Fruit fly (Drosophila melanogaster) whole organism, embryonic: Measurements from ENCODE around the gene CG13096.

ENCODE experiments used
- Atf3 ChIP-seq: fragments of 200-800 bp; sonication (Bioruptor generic); optimal IDR thresholded peaks from 3 replicates; lab custom pipeline; 2016; ENCODE audit warnings: missing biosample characterization, missing genetic modification characterization
- Awh ChIP-seq: fragments of 200-800 bp; sonication (Bioruptor generic); IDR thresholded peaks from 2 replicates; pipeline ENCODE4, ENCODE4 v1.3.6; 2022; ENCODE audit warnings: missing biosample characterization, missing genetic modification characterization
- Bdp1 ChIP-seq: fragments of 200-800 bp; sonication (Bioruptor generic); optimal IDR thresholded peaks from 3 replicates; lab custom pipeline; 2016; ENCODE audit warnings: missing biosample characterization, missing genetic modification characterization
- Bgb ChIP-seq: fragments of 200-800 bp; sonication (Bioruptor generic); IDR thresholded peaks from 2 replicates; pipeline ENCODE4 v1.3.6; 2022; ENCODE audit warnings: missing biosample characterization, missing genetic modification characterization; ENCODE audit not compliant: partially characterized antibody
- Bteb2 ChIP-seq: fragments of 200-800 bp; sonication (Bioruptor generic); optimal IDR thresholded peaks from 2 replicates; lab custom pipeline; 2016; ENCODE audit warnings: missing biosample characterization, missing genetic modification characterization
- CG10147 ChIP-seq: fragments of 200-800 bp; sonication (Bioruptor generic); optimal IDR thresholded peaks from 2 replicates; lab custom pipeline; 2019; ENCODE audit warnings: missing biosample characterization, mild to moderate bottlenecking, missing genetic modification characterization, moderate library complexity
- CG10431 ChIP-seq: fragments of 200-800 bp; sonication (Bioruptor generic); optimal IDR thresholded peaks from 3 replicates; lab custom pipeline; 2018; ENCODE audit warnings: missing biosample characterization, mild to moderate bottlenecking, missing genetic modification characterization
- CG10543 ChIP-seq: fragments of 200-800 bp; sonication (Bioruptor generic); optimal IDR thresholded peaks from 3 replicates; lab custom pipeline; 2017; ENCODE audit warnings: missing biosample characterization, mild to moderate bottlenecking, missing genetic modification characterization, moderate library complexity
- CG15601 ChIP-seq: fragments of 200-800 bp; sonication (Bioruptor generic); optimal IDR thresholded peaks from 3 replicates; lab custom pipeline; 2019; ENCODE audit warnings: missing biosample characterization, mild to moderate bottlenecking, missing genetic modification characterization, moderate library complexity
- CG17359 ChIP-seq: fragments of 200-800 bp; sonication (Bioruptor generic); optimal IDR thresholded peaks from 3 replicates; lab custom pipeline; 2018; ENCODE audit warnings: missing biosample characterization, mild to moderate bottlenecking, missing genetic modification characterization, moderate library complexity
- CG17361 ChIP-seq: fragments of 200-800 bp; sonication (Bioruptor generic); IDR thresholded peaks from 3 replicates; pipeline ENCODE4 v1.3.6; 2022; ENCODE audit warnings: missing biosample characterization, missing genetic modification characterization
- CG2712 ChIP-seq: fragments of 200-800 bp; optimal IDR thresholded peaks from 3 replicates; lab custom pipeline; 2019; ENCODE audit warnings: missing biosample characterization, mild to moderate bottlenecking, missing genetic modification characterization, moderate library complexity
- CG2889 ChIP-seq: fragments of 200-800 bp; sonication (Bioruptor generic); IDR thresholded peaks from 3 replicates; pipeline ENCODE4 v1.3.6; 2022; ENCODE audit warnings: missing biosample characterization, missing genetic modification characterization
- CG4424 ChIP-seq: fragments of 200-800 bp; sonication (Bioruptor generic); optimal IDR thresholded peaks from 3 replicates; lab custom pipeline; 2016; ENCODE audit warnings: missing biosample characterization, missing genetic modification characterization
- CG4707 ChIP-seq: fragments of 200-800 bp; sonication (Bioruptor generic); optimal IDR thresholded peaks from 2 replicates; lab custom pipeline; 2018; ENCODE audit warnings: missing biosample characterization, mild to moderate bottlenecking, missing genetic modification characterization, moderate library complexity
- CG6791 ChIP-seq: fragments of 200-800 bp; sonication (Bioruptor generic); IDR thresholded peaks from 3 replicates; pipeline ENCODE4 v1.3.6; 2022; ENCODE audit warnings: missing biosample characterization, missing genetic modification characterization; ENCODE audit not compliant: partially characterized antibody
- CG7372 ChIP-seq: fragments of 200-800 bp; sonication (Bioruptor generic); IDR thresholded peaks from 2 replicates; pipeline ENCODE4 v1.3.6; 2022; ENCODE audit warnings: missing biosample characterization, missing genetic modification characterization
- CG7786 ChIP-seq: fragments of 200-800 bp; sonication (Bioruptor generic); optimal IDR thresholded peaks from 2 replicates; lab custom pipeline; 2016; ENCODE audit warnings: missing biosample characterization, missing genetic modification characterization
- CG7963 ChIP-seq: fragments of 200-800 bp; sonication (Bioruptor generic); IDR thresholded peaks from 3 replicates; pipeline ENCODE4 v1.3.6; 2022; ENCODE audit warnings: missing biosample characterization, missing genetic modification characterization; ENCODE audit not compliant: partially characterized antibody
- CG7987 ChIP-seq: fragments of 200-800 bp; sonication (Bioruptor generic); optimal IDR thresholded peaks from 2 replicates; lab custom pipeline; 2018; ENCODE audit warnings: missing biosample characterization, mild to moderate bottlenecking, missing genetic modification characterization, moderate library complexity
- CG8765 ChIP-seq: fragments of 200-800 bp; sonication (Bioruptor generic); IDR thresholded peaks from 2 replicates; pipeline ENCODE4 v1.3.6; 2022; ENCODE audit warnings: missing biosample characterization, missing genetic modification characterization
- CG9609 ChIP-seq: fragments of 200-800 bp; sonication (Bioruptor generic); optimal IDR thresholded peaks from 3 replicates; lab custom pipeline; 2016; ENCODE audit warnings: missing biosample characterization, missing genetic modification characterization
- CG9727 ChIP-seq: fragments of 200-800 bp; sonication (Bioruptor generic); optimal IDR thresholded peaks from 3 replicates; lab custom pipeline; 2017; ENCODE audit warnings: missing biosample characterization, mild to moderate bottlenecking, missing genetic modification characterization
- CG9797 ChIP-seq: fragments of 200-800 bp; sonication (Bioruptor generic); optimal IDR thresholded peaks from 3 replicates; lab custom pipeline; 2018; ENCODE audit warnings: missing biosample characterization, mild to moderate bottlenecking, missing genetic modification characterization
- CkIIα-i1 ChIP-seq: fragments of 200-800 bp; sonication (Bioruptor generic); IDR thresholded peaks from 2 replicates; pipeline ENCODE4 v1.3.6; 2022; ENCODE audit warnings: missing biosample characterization, missing genetic modification characterization
- Dfd ChIP-seq, 2 experiments: fragments of >200 bp; optimal IDR thresholded peaks; 2 replicates each; lab custom pipeline; 2017; ENCODE audit warnings: missing biosample characterization in 2 of 2, missing genetic modification characterization in 2 of 2
- Eip74EF ChIP-seq, 2 experiments: fragments of 200-800 bp in 1 of 2; fragments of >200 bp in 1 of 2; sonication (Bioruptor generic) in 1 of 2; optimal IDR thresholded peaks; 2 replicates each; lab custom pipeline; 2017 to 2019; ENCODE audit warnings: missing biosample characterization in 2 of 2, missing genetic modification characterization in 2 of 2, mild to moderate bottlenecking in 1 of 2, moderate library complexity in 1 of 2
- HmgZ ChIP-seq: fragments of 200-800 bp; sonication (Bioruptor generic); optimal IDR thresholded peaks from 2 replicates; lab custom pipeline; 2018; ENCODE audit warnings: missing biosample characterization, mild to moderate bottlenecking, missing genetic modification characterization
- Hmr ChIP-seq: fragments of 200-800 bp; sonication (Bioruptor generic); optimal IDR thresholded peaks from 3 replicates; lab custom pipeline; 2017; ENCODE audit warnings: mild to moderate bottlenecking, missing biosample characterization, missing genetic modification reagents, missing genetic modification characterization
- Myb ChIP-seq: fragments of 200-800 bp; sonication (Bioruptor generic); optimal IDR thresholded peaks from 2 replicates; lab custom pipeline; 2016; ENCODE audit warnings: missing biosample characterization, missing genetic modification characterization
- NFAT ChIP-seq: fragments of 200-800 bp; sonication (Bioruptor generic); IDR thresholded peaks from 2 replicates; pipeline ENCODE4 v1.3.6; 2022; ENCODE audit warnings: missing biosample characterization, missing genetic modification characterization
- Trl ChIP-seq, 3 experiments: fragments of >200 bp in 2 of 3; fragments of 200-800 bp in 1 of 3; sonication (Bioruptor generic) in 1 of 3; optimal IDR thresholded peaks; 2 replicates in 1 of 3; 3 replicates in 2 of 3; lab custom pipeline; 2016 to 2017; ENCODE audit warnings: missing biosample characterization in 1 of 3, missing genetic modification characterization in 1 of 3
- YL-1 ChIP-seq: fragments of 200-800 bp; sonication (Bioruptor generic); optimal IDR thresholded peaks from 3 replicates; lab custom pipeline; 2017; ENCODE audit warnings: missing biosample characterization, mild to moderate bottlenecking, missing genetic modification characterization
- ab ChIP-seq: fragments of 200-800 bp; sonication (Bioruptor generic); optimal IDR thresholded peaks from 2 replicates; lab custom pipeline; 2016; ENCODE audit warnings: missing biosample characterization, missing genetic modification characterization
- abd-A ChIP-seq: fragments of 200-800 bp; sonication (Bioruptor generic); optimal IDR thresholded peaks from 3 replicates; lab custom pipeline; 2019; ENCODE audit warnings: missing biosample characterization, mild to moderate bottlenecking, missing genetic modification characterization, moderate library complexity
- cad ChIP-seq: fragments of >200 bp; optimal IDR thresholded peaks from 2 replicates; lab custom pipeline; 2017; ENCODE audit warnings: missing biosample characterization, missing genetic modification characterization
- caup ChIP-seq: fragments of 200-800 bp; sonication (Bioruptor generic); optimal IDR thresholded peaks from 3 replicates; lab custom pipeline; 2017; ENCODE audit warnings: missing biosample characterization, mild to moderate bottlenecking, missing genetic modification characterization, moderate library complexity; ENCODE audit not compliant: severe bottlenecking
- dimm ChIP-seq: fragments of 200-800 bp; sonication (Bioruptor generic); IDR thresholded peaks from 2 replicates; pipeline ENCODE4 v1.3.6; 2022; ENCODE audit warnings: missing biosample characterization, missing genetic modification characterization
- fd102C ChIP-seq: fragments of 200-800 bp; sonication (Bioruptor generic); optimal IDR thresholded peaks from 2 replicates; lab custom pipeline; 2018; ENCODE audit warnings: missing biosample characterization, mild to moderate bottlenecking, missing genetic modification characterization, moderate library complexity
- ftz-f1 ChIP-seq: fragments of 200-800 bp; sonication (Bioruptor generic); optimal IDR thresholded peaks from 2 replicates; lab custom pipeline; 2016; ENCODE audit warnings: missing biosample characterization, missing genetic modification characterization
- gcm2 ChIP-seq: fragments of 200-800 bp; sonication (Bioruptor generic); optimal IDR thresholded peaks from 2 replicates; lab custom pipeline; 2016; ENCODE audit warnings: missing biosample characterization, missing genetic modification characterization
- jigr1 ChIP-seq: fragments of 200-800 bp; sonication (Bioruptor generic); IDR thresholded peaks from 3 replicates; pipeline ENCODE4 v1.3.6; 2022; ENCODE audit warnings: missing biosample characterization, missing genetic modification characterization
- kni ChIP-seq: fragments of 200-800 bp; sonication (Bioruptor generic); optimal IDR thresholded peaks from 3 replicates; lab custom pipeline; 2017; ENCODE audit warnings: mild to moderate bottlenecking, missing biosample characterization, missing genetic modification reagents, missing genetic modification characterization
- nom ChIP-seq: fragments of 200-800 bp; sonication (Bioruptor generic); optimal IDR thresholded peaks from 2 replicates; lab custom pipeline; 2017; ENCODE audit warnings: missing biosample characterization, missing genetic modification characterization, mild to moderate bottlenecking, moderate library complexity, missing genetic modification reagents
- p53 ChIP-seq: fragments of 200-800 bp; sonication (Bioruptor generic); optimal IDR thresholded peaks from 2 replicates; lab custom pipeline; 2016; ENCODE audit warnings: missing biosample characterization, missing genetic modification characterization
- pum ChIP-seq: fragments of 200-800 bp; sonication (Bioruptor generic); optimal IDR thresholded peaks from 2 replicates; lab custom pipeline; 2016; ENCODE audit warnings: missing biosample characterization, missing genetic modification characterization
- sens-2 ChIP-seq: fragments of 200-800 bp; sonication (Bioruptor generic); IDR thresholded peaks from 2 replicates; pipeline ENCODE4 v1.3.6; 2022; ENCODE audit warnings: missing biosample characterization, missing genetic modification characterization
- slbo ChIP-seq: fragments of 200-800 bp; sonication (Bioruptor generic); IDR thresholded peaks from 2 replicates; pipeline ENCODE4 v1.3.6; 2022; ENCODE audit warnings: missing biosample characterization, missing genetic modification characterization
- tin ChIP-seq: fragments of 200-800 bp; sonication (Bioruptor generic); optimal IDR thresholded peaks from 3 replicates; lab custom pipeline; 2016; ENCODE audit warnings: missing biosample characterization, missing genetic modification characterization
- toy ChIP-seq: fragments of 200-800 bp; sonication (Bioruptor generic); IDR thresholded peaks from 2 replicates; pipeline ENCODE4 v1.3.6; 2022; ENCODE audit warnings: missing biosample characterization, missing genetic modification characterization
- tup ChIP-seq: fragments of 200-800 bp; sonication (Bioruptor generic); optimal IDR thresholded peaks from 2 replicates; lab custom pipeline; 2016; ENCODE audit warnings: missing biosample characterization, mild to moderate bottlenecking, missing genetic modification characterization, moderate library complexity

CG13096 gene

dm6 chr2L:8471667-8472066 is 40.0 kb downstream of the CG13096 start (continued):
- TF ChIP-seq CG9797 (GFP tag; lab: Kevin White, UChicago) (no peak), Bdp1 (GFP tag; lab: Kevin White, UChicago) (no peak), pum (no peak), CG8765 (GFP tag; lab: Robert Waterston, UW) (no peak), toy (no peak), caup (GFP tag; lab: Kevin White, UChicago) (no peak), Hmr (GFP tag; lab: Kevin White, UChicago) (no peak), sens-2 (GFP tag; lab: Robert Waterston, UW) (no peak), YL-1 (GFP tag; lab: Kevin White, UChicago) (no peak), Myb (GFP tag; lab: Kevin White, UChicago) (no peak), NFAT (GFP tag; lab: Robert Waterston, UW) (no peak), CG2712 (peak; percentile 72), abd-A (tag; lab: Kevin White, UChicago) (no peak), fd102C (GFP tag; lab: Kevin White, UChicago) (no peak), CG10147 (GFP tag; lab: Kevin White, UChicago) (no peak), tin (GFP tag; lab: Kevin White, UChicago) (no peak), cad (GFP tag; lab: Kevin White, UChicago) (no peak), CG9609 (no peak), Dfd (GFP tag; optimal IDR thresholded peaks at IDR 0.05; lab: Kevin White, UChicago) (no peak), ab (GFP tag; lab: Kevin White, UChicago) (no peak), Eip74EF (GFP tag; optimal IDR thresholded peaks at IDR 0.05; lab: Kevin White, UChicago) (no peak), CG4424 (GFP tag; lab: Kevin White, UChicago) (peak; percentile 44), CG7987 (GFP tag; lab: Kevin White, UChicago) (no peak), CG7786 (GFP tag; lab: Kevin White, UChicago) (no peak), CG15601 (tag; lab: Kevin White, UChicago) (no peak), HmgZ (tag; lab: Kevin White, UChicago) (no peak), CG10431 (no peak), p53 (no peak), Awh (GFP tag; lab: Robert Waterston, UW) (0 out of 2 replicates have a peak, but pooled peaks have one; percentile 15), slbo (no peak), CG7372 (GFP tag; lab: Robert Waterston, UW) (no peak), CG2889 (GFP tag; lab: Robert Waterston, UW) (no peak), CG17361 (peak; percentile 60), CG7963 (GFP tag; lab: Robert Waterston, UW) (no peak), tup (GFP tag; lab: Kevin White, UChicago) (no peak), Trl (optimal IDR thresholded peaks at IDR 0.05; lab: Kevin White, UChicago) (no peak), Trl (GFP tag; optimal IDR thresholded peaks at IDR 0.05; lab: Kevin White, UChicago) (no peak), Bteb2 (GFP tag; lab: Kevin White, UChicago) (no peak), jigr1 (GFP tag; lab: Robert Waterston, UW) (no peak), Atf3 (no peak), CG4707 (GFP tag; lab: Kevin White, UChicago) (no peak), CG9727 (GFP tag; lab: Kevin White, UChicago) (peak; percentile 60), ftz-f1 (GFP tag; lab: Kevin White, UChicago) (no peak), kni (GFP tag; lab: Kevin White, UChicago) (no peak), CG10543 (GFP tag; lab: Kevin White, UChicago) (no peak), CG17359 (tag; lab: Kevin White, UChicago) (no peak), gcm2 (GFP tag; lab: Kevin White, UChicago) (no peak), CG6791 (GFP tag; lab: Robert Waterston, UW) (no peak), CkIIα-i1 (GFP tag; lab: Robert Waterston, UW) (no peak), dimm (no peak), Bgb (GFP tag; lab: Robert Waterston, UW) (no peak), nom (GFP tag; lab: Kevin White, UChicago) (peak; percentile 14)
